Fruit fly (Drosophila melanogaster) whole organism, adult: ENCODE data around the gene CG5910.

Experiments
- CG11617 ChIP-seq: fragments of 200-800 bp; sonication (Bioruptor generic); optimal IDR thresholded peaks from 2 replicates; lab custom pipeline; 2017; ENCODE audit warnings: mild to moderate bottlenecking, missing biosample characterization, missing genetic modification reagents, missing genetic modification characterization
- CG1620 ChIP-seq: fragments of 200-800 bp; sonication (Bioruptor generic); optimal IDR thresholded peaks from 2 replicates; lab custom pipeline; 2016; ENCODE audit warnings: missing biosample characterization, missing genetic modification characterization
- CG33017 ChIP-seq: fragments of 200-800 bp; sonication (Bioruptor generic); optimal IDR thresholded peaks from 2 replicates; lab custom pipeline; 2018; ENCODE audit warnings: missing biosample characterization, mild to moderate bottlenecking, missing genetic modification characterization, moderate library complexity
- CG5204 ChIP-seq: fragments of 200-800 bp; sonication (Bioruptor generic); optimal IDR thresholded peaks from 2 replicates; lab custom pipeline; 2016; ENCODE audit warnings: missing biosample characterization, missing genetic modification characterization
- CG7045 ChIP-seq: fragments of 200-800 bp; sonication (Bioruptor generic); optimal IDR thresholded peaks from 2 replicates; lab custom pipeline; 2017; ENCODE audit warnings: missing biosample characterization, mild to moderate bottlenecking, missing genetic modification characterization
- Clk ChIP-seq: fragments of 200-800 bp; sonication (Bioruptor generic); optimal IDR thresholded peaks from 2 replicates; lab custom pipeline; 2017; ENCODE audit warnings: missing biosample characterization, missing genetic modification characterization
- Crg-1 ChIP-seq: fragments of 200-800 bp; sonication (Bioruptor generic); optimal IDR thresholded peaks from 2 replicates; lab custom pipeline; 2016; ENCODE audit warnings: missing biosample characterization, missing genetic modification characterization
- Hr96 ChIP-seq: fragments of 200-800 bp; sonication (Bioruptor generic); optimal IDR thresholded peaks from 2 replicates; lab custom pipeline; 2016; ENCODE audit warnings: missing biosample characterization, missing genetic modification characterization
- Mnt ChIP-seq: fragments of 200-800 bp; sonication (Bioruptor generic); optimal IDR thresholded peaks from 2 replicates; lab custom pipeline; 2016; ENCODE audit warnings: missing biosample characterization, mild to moderate bottlenecking, missing genetic modification characterization
- bab1 ChIP-seq: fragments of 200-800 bp; sonication (Bioruptor generic); optimal IDR thresholded peaks from 3 replicates; lab custom pipeline; 2019; ENCODE audit warnings: missing biosample characterization, mild to moderate bottlenecking, missing genetic modification characterization, moderate library complexity
- kay ChIP-seq: fragments of 200-800 bp; sonication (Bioruptor generic); peaks from one replicate; lab custom pipeline; 2016; ENCODE audit warnings: missing biosample characterization, missing genetic modification characterization, borderline replicate concordance
- ovo ChIP-seq: fragments of 200-800 bp; sonication (Bioruptor generic); optimal IDR thresholded peaks from 2 replicates; lab custom pipeline; 2016; ENCODE audit warnings: missing biosample characterization, missing genetic modification characterization
- tj ChIP-seq: fragments of 200-800 bp; sonication (Bioruptor generic); optimal IDR thresholded peaks from 3 replicates; lab custom pipeline; 2017; ENCODE audit warnings: missing biosample characterization, mild to moderate bottlenecking, missing genetic modification characterization, moderate library complexity
- toe ChIP-seq: fragments of 200-800 bp; sonication (Bioruptor generic); optimal IDR thresholded peaks from 2 replicates; lab custom pipeline; 2016; ENCODE audit warnings: missing biosample characterization, missing genetic modification characterization

dm6 chr3L:20402665-20403492, 39.3 kb upstream of the CG5910 start:
- TF ChIP-seq CG5204 (GFP tag; lab: Kevin White, UChicago): no peak
- TF ChIP-seq Crg-1: no peak
- no peak for TF ChIP-seq ovo (GFP tag; lab: Kevin White, UChicago)
- no peak for TF ChIP-seq kay
- no peak for TF ChIP-seq CG33017 (tag; lab: Kevin White, UChicago)
- no peak for TF ChIP-seq Mnt (GFP tag; lab: Kevin White, UChicago)
- TF ChIP-seq Hr96 (GFP tag; lab: Kevin White, UChicago): no peak
- no peak for TF ChIP-seq CG11617
- no peak for TF ChIP-seq toe (GFP tag; lab: Kevin White, UChicago)
- TF ChIP-seq bab1 (GFP tag; lab: Kevin White, UChicago): no peak
- no peak for TF ChIP-seq tj
- no peak for TF ChIP-seq CG7045
- no peak for TF ChIP-seq CG1620 (GFP tag; lab: Kevin White, UChicago)
- TF ChIP-seq Clk (GFP tag; lab: Kevin White, UChicago): no peak
